Fruit fly (Drosophila melanogaster): ENCODE results near the gene CG33234.
A peak's percentile ranks its signal among the peaks of the same experiment; 100 is the strongest.

Gene CG33234

dm6 chr3L:2651800-2652199 lies 9.6 kb upstream of the CG33234 start, which contains the start of the genes ProRS-m, CG42304 and Snup:
ProRS-m (minus strand) TSS chr3L:2651850.
CG42304 (plus strand) TSS chr3L:2652088.
Snup (plus strand) TSS chr3L:2652088.
- TF ChIP-seq Jra (GFP tag; optimal IDR thresholded peaks at IDR 0.05) (no peak), psq (GFP tag; optimal IDR thresholded peaks at IDR 0.05) (peak; percentile 41), dmrt93B (GFP tag; optimal IDR thresholded peaks at IDR 0.05) (peak; percentile 32), fru (GFP tag; optimal IDR thresholded peaks at IDR 0.05) (peak; percentile 21), HLH106 (tag; optimal IDR thresholded peaks at IDR 0.05) (peak; percentile 68), Hr78 (GFP tag; optimal IDR thresholded peaks at IDR 0.05) (no peak)

- no peak for TF ChIP-seq psq (GFP tag; optimal IDR thresholded peaks at IDR 0.05)
- no peak for TF ChIP-seq CrebA (GFP tag; optimal IDR thresholded peaks at IDR 0.05; ENCODE audit: borderline replicate concordance)
- no peak for TF ChIP-seq lola (GFP tag; optimal IDR thresholded peaks at IDR 0.05)
- no peak for TF ChIP-seq sage (GFP tag; optimal IDR thresholded peaks at IDR 0.05)
- TF ChIP-seq pan (optimal IDR thresholded peaks at IDR 0.05) = no peak
- no peak for TF ChIP-seq Hnf4 (GFP tag; optimal IDR thresholded peaks at IDR 0.05)
Measured at dm6 chr3L:2659339-2659738, 2.1 kb upstream of the CG33234 start, which contains the start of gene CG33233. CG33233 (plus strand) TSS chr3L:2659639.

dm6 chr3L:2702474-2702873 lies 41.1 kb downstream of the CG33234 start:
- TF ChIP-seq OdsH (GFP tag; optimal IDR thresholded peaks at IDR 0.05) (no peak), br (GFP tag; optimal IDR thresholded peaks at IDR 0.05) (no peak), ey (GFP tag; optimal IDR thresholded peaks at IDR 0.05) (no peak)

- TF ChIP-seq Mio (GFP tag; optimal IDR thresholded peaks at IDR 0.05) = no peak
- no peak for TF ChIP-seq dsf (GFP tag; optimal IDR thresholded peaks at IDR 0.05; ENCODE audit: borderline replicate concordance)
- TF ChIP-seq Hnf4 (GFP tag; optimal IDR thresholded peaks at IDR 0.05) = no peak
- no peak for TF ChIP-seq Vsx2 (GFP tag; optimal IDR thresholded peaks at IDR 0.05; ENCODE audit: partially characterized antibody)
- TF ChIP-seq Abd-B (GFP tag; optimal IDR thresholded peaks at IDR 0.05) = no peak
- no peak for TF ChIP-seq Hr78 (GFP tag; optimal IDR thresholded peaks at IDR 0.05)
- no peak for TF ChIP-seq psq (GFP tag; optimal IDR thresholded peaks at IDR 0.05)
- no peak for TF ChIP-seq HLH106 (tag; optimal IDR thresholded peaks at IDR 0.05)
- no peak for TF ChIP-seq Sp1 (GFP tag; optimal IDR thresholded peaks at IDR 0.05)
- no peak for TF ChIP-seq dmrt93B (GFP tag; optimal IDR thresholded peaks at IDR 0.05)
- no peak for TF ChIP-seq br (GFP tag; optimal IDR thresholded peaks at IDR 0.05)
- TF ChIP-seq Rel (GFP tag; optimal IDR thresholded peaks at IDR 0.05) = no peak
- no peak for TF ChIP-seq Rel (tag; optimal IDR thresholded peaks at IDR 0.05)
- no peak for TF ChIP-seq lola (GFP tag; optimal IDR thresholded peaks at IDR 0.05)
- no peak for TF ChIP-seq tai (GFP tag; optimal IDR thresholded peaks at IDR 0.05)
- no peak for TF ChIP-seq rgr (GFP tag; optimal IDR thresholded peaks at IDR 0.05)
- TF ChIP-seq Dif (GFP tag; optimal IDR thresholded peaks at IDR 0.05; ENCODE audit: partially characterized antibody) = no peak
- no peak for TF ChIP-seq OdsH (GFP tag; optimal IDR thresholded peaks at IDR 0.05)
Measured at dm6 chr3L:2711462-2712040, 50.1 kb downstream of the CG33234 start, which contains the start of gene Fife. Fife (minus strand) TSS chr3L:2711690.

- no peak for TF ChIP-seq Rel (GFP tag; optimal IDR thresholded peaks at IDR 0.05)
- TF ChIP-seq Rel (tag; optimal IDR thresholded peaks at IDR 0.05) = no peak
- TF ChIP-seq dsf (GFP tag; optimal IDR thresholded peaks at IDR 0.05; ENCODE audit: borderline replicate concordance) = no peak
- no peak for TF ChIP-seq lola (GFP tag; optimal IDR thresholded peaks at IDR 0.05)
- TF ChIP-seq ey (GFP tag; optimal IDR thresholded peaks at IDR 0.05) = no peak
- no peak for TF ChIP-seq foxo (GFP tag; optimal IDR thresholded peaks at IDR 0.05)
- TF ChIP-seq usp (GFP tag; optimal IDR thresholded peaks at IDR 0.05) = no peak
- no peak for TF ChIP-seq Myc (optimal IDR thresholded peaks at IDR 0.05)
- TF ChIP-seq jim (GFP tag; optimal IDR thresholded peaks at IDR 0.05) = no peak
- no peak for TF ChIP-seq GATAd (GFP tag; optimal IDR thresholded peaks at IDR 0.05)
- TF ChIP-seq N (GFP tag; optimal IDR thresholded peaks at IDR 0.05) = no peak
- no peak for TF ChIP-seq Vsx2 (GFP tag; optimal IDR thresholded peaks at IDR 0.05; ENCODE audit: partially characterized antibody)
- TF ChIP-seq Hr83 (GFP tag; optimal IDR thresholded peaks at IDR 0.05; ENCODE audit: poor library complexity, severe bottlenecking) = no peak
- TF ChIP-seq Abd-B (GFP tag; optimal IDR thresholded peaks at IDR 0.05) = no peak
- no peak for TF ChIP-seq brk (GFP tag; optimal IDR thresholded peaks at IDR 0.05)
- TF ChIP-seq pan (optimal IDR thresholded peaks at IDR 0.05) = no peak
- TF ChIP-seq sv (GFP tag; optimal IDR thresholded peaks at IDR 0.05) = no peak
Measured at dm6 chr3L:2712598-2713216, 51.3 kb downstream of the CG33234 start.
